Worm (Caenorhabditis elegans): Measurements from ENCODE around the gene ech-6.
A peak's percentile ranks its signal among the peaks of the same experiment; 100 is the strongest.

DNA sequence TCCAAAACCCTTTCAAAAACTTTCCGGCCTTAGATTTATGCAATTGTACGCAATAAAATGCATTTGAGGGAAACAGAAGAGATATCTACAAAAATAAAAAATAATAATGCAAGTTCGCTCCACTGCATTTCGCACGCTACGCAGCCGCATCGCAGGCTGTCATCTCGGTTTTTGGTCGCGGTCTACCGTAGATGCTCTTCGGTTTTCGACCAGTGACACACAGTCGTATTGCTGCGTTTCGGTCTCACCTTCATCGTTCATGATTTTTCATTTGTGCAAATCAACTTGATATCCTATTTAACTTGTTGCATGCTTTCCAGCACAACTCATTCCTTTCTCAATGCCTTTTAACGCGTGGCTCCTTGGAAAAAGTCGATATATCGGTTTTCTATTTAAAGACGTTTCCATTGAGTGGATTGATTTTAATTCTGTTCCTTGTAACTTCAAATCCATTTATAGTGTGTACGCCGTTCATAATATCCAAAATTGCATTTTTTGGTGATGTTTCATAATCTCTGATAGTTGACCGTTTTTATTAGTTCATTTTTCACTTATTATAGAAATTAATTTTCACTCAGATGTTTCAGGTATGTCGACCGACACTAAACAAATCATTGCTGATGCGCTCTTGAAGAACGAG, 28.1 kb upstream of the ech-6 start, which contains the start of gene vha-1:
- TF ChIP-seq flt-1 (GFP tag; IDR thresholded peaks at IDR 0.05) (no peak; the same call in 1 of the 2 replicates), T22C8.4 (GFP tag; IDR thresholded peaks at IDR 0.05) (no peak), ref-1 (GFP tag; conservative IDR thresholded peaks at IDR 0.05) (no peak), cog-1 (tag; optimal IDR thresholded peaks at IDR 0.05) (peak; percentile 53)
